Worm (Caenorhabditis elegans) whole organism, early embryonic: ENCODE data around the gene fbxa-3.

ENCODE experiments used
- B0310.2 ChIP-seq: sonication (generic microtip); optimal IDR thresholded peaks from 2 replicates; lab custom pipeline; 2016; ENCODE audit warnings: mild to moderate bottlenecking, missing genetic modification characterization, missing compliant biosample characterization
- F13C5.2 ChIP-seq: sonication (generic microtip); optimal IDR thresholded peaks from 2 replicates; lab custom pipeline; 2017; ENCODE audit warnings: mild to moderate bottlenecking, missing genetic modification characterization, inconsistent platforms, missing compliant biosample characterization
- aly-1 ChIP-seq: sonication (generic microtip); optimal IDR thresholded peaks from 2 replicates; lab custom pipeline; 2016; ENCODE audit warnings: missing genetic modification characterization, missing compliant biosample characterization
- ama-1 ChIP-seq: fragments of 150-350 bp; optimal IDR thresholded peaks from 2 replicates; lab custom pipeline; 2014
- ceh-36 ChIP-seq: sonication (generic microtip); optimal IDR thresholded peaks from 2 replicates; lab custom pipeline; 2016; ENCODE audit warnings: missing genetic modification characterization, inconsistent platforms, missing compliant biosample characterization
- hmbx-1 ChIP-seq: sonication (generic microtip); optimal IDR thresholded peaks from 2 replicates; lab custom pipeline; 2016; ENCODE audit warnings: mild to moderate bottlenecking, missing genetic modification characterization, missing compliant biosample characterization
- hmg-4 ChIP-seq: fragments of 200-800 bp; sonication (Bioruptor generic); optimal IDR thresholded peaks from 2 replicates; lab custom pipeline; 2018; ENCODE audit warnings: mild to moderate bottlenecking, missing genetic modification characterization, missing compliant biosample characterization
- scrt-1 ChIP-seq: fragments of 200-800 bp; sonication (Bioruptor generic); IDR thresholded peaks from 2 replicates; pipeline ENCODE4 v1.3.6; 2022; ENCODE audit warnings: missing genetic modification characterization, missing compliant biosample characterization
- tbx-11 ChIP-seq: fragments of 200-800 bp; sonication (Bioruptor generic); IDR thresholded peaks from 2 replicates; pipeline ENCODE4 v1.3.6; 2022; ENCODE audit warnings: missing genetic modification characterization, missing compliant biosample characterization

DNA sequence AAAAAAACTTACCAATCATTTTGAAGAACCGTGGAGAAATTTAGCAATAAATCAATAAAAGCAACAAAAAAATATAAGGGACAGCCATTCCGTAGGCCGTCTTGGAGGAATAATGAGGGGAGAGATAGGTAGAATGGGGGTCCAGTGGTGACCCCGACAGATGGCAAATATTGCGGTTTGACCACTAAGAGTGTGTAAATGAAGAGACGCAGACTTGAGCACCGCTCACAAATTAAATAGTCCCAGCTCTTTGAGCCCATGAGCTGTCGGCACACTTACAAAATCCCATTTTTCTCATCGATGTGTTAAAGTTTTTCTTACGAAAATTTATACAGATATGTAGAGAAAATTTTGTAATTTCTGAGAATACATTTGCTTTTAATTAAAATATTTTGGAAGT is at the start of gene fbxa-3:
- TF ChIP-seq ama-1 (lab: Kevin White, UChicago) (no peak), F13C5.2 (tag; lab: Kevin White, UChicago) (no peak), B0310.2 (tag; lab: Kevin White, UChicago) (no peak), tbx-11 (GFP tag; lab: Robert Waterston, UW) (no peak), hmg-4 (GFP tag; lab: Kevin White, UChicago) (no peak), scrt-1 (GFP tag; lab: Robert Waterston, UW) (no peak), hmbx-1 (tag; lab: Kevin White, UChicago) (no peak), aly-1 (tag; lab: Kevin White, UChicago) (no peak), ceh-36 (tag; lab: Kevin White, UChicago) (no peak)
